Worm (Caenorhabditis elegans) whole organism, L1 larva: ENCODE measurements around the gene psf-1.
A peak's percentile ranks its signal among the peaks of the same experiment; 100 is the strongest.

Experiments
- Y116A8C.19 ChIP-seq: sonication (generic microtip); optimal IDR thresholded peaks from 2 replicates; lab custom pipeline; 2016; ENCODE audit warnings: missing compliant biosample characterization, missing genetic modification characterization, borderline replicate concordance
- alr-1 ChIP-seq: fragments of 200-800 bp; sonication (Bioruptor generic); optimal IDR thresholded peaks from 2 replicates; lab custom pipeline; 2018; ENCODE audit warnings: borderline replicate concordance, mild to moderate bottlenecking, missing genetic modification characterization, missing compliant biosample characterization
- aly-2 ChIP-seq: fragments of 150-350 bp; optimal IDR thresholded peaks from 2 replicates; lab custom pipeline; 2014; ENCODE audit warnings: missing biosample characterization, missing genetic modification characterization
- ama-1 ChIP-seq: fragments of 150-350 bp; optimal IDR thresholded peaks from 2 replicates; lab custom pipeline; 2014
- ceh-63 ChIP-seq: fragments of 200-800 bp; sonication (Bioruptor generic); optimal IDR thresholded peaks from 2 replicates; lab custom pipeline; 2018; ENCODE audit warnings: mild to moderate bottlenecking, missing genetic modification characterization, missing compliant biosample characterization
- ceh-8 ChIP-seq: fragments of 200-800 bp; sonication (Bioruptor generic); optimal IDR thresholded peaks from 2 replicates; lab custom pipeline; 2018; ENCODE audit warnings: mild to moderate bottlenecking, missing genetic modification characterization, moderate library complexity, missing compliant biosample characterization
- ceh-82 ChIP-seq, 3 experiments: fragments of 150-350 bp in 1 of 3; sonication (generic microtip) in 2 of 3; optimal IDR thresholded peaks; 2 replicates each; lab custom pipeline; 2014 to 2017; ENCODE audit warnings: missing biosample characterization in 3 of 3, missing genetic modification characterization in 3 of 3
- ceh-88 ChIP-seq: fragments of 200-800 bp; sonication (Bioruptor generic); IDR thresholded peaks from 2 replicates; pipeline ENCODE4 v1.3.6; 2022; ENCODE audit warnings: missing genetic modification characterization, missing compliant biosample characterization
- ceh-90 ChIP-seq: sonication (generic microtip); optimal IDR thresholded peaks from 2 replicates; lab custom pipeline; 2016; ENCODE audit warnings: missing genetic modification characterization, missing compliant biosample characterization
- dpl-1 ChIP-seq, 3 experiments: fragments of 150-350 bp in 2 of 3; sonication (generic microtip) in 1 of 3; optimal IDR thresholded peaks; 2 replicates each; lab custom pipeline; 2014 to 2017; ENCODE audit warnings: missing biosample characterization in 3 of 3, missing genetic modification characterization in 3 of 3, missing genetic modification reagents in 3 of 3
- efl-1 ChIP-seq, 4 experiments: fragments of 150-350 bp; optimal IDR thresholded peaks in 3 of 4; peaks in 1 of 4; 1 replicate in 1 of 4; 2 replicates in 3 of 4; lab custom pipeline; 2014; ENCODE audit warnings: missing biosample characterization in 2 of 4, missing genetic modification characterization in 2 of 4, missing genetic modification reagents in 2 of 4
- egl-27 ChIP-seq, 2 experiments: fragments of 150-350 bp in 1 of 2; sonication (generic microtip); optimal IDR thresholded peaks; 3 replicates each; lab custom pipeline; 2017 to 2018; ENCODE audit warnings: missing biosample characterization in 2 of 2, missing genetic modification characterization in 2 of 2, missing genetic modification reagents in 2 of 2
- elt-2 ChIP-seq: sonication (generic microtip); optimal IDR thresholded peaks from 2 replicates; lab custom pipeline; 2016; ENCODE audit warnings: missing genetic modification characterization, mild to moderate bottlenecking, inconsistent platforms, missing compliant biosample characterization, missing genetic modification reagents
- elt-3 ChIP-seq, 6 experiments: fragments of 150-350 bp in 1 of 6; sonication (generic microtip); optimal IDR thresholded peaks; 2 replicates each; lab custom pipeline; 2017 to 2018; ENCODE audit warnings: missing biosample characterization in 6 of 6, missing genetic modification characterization in 6 of 6, inconsistent platforms in 1 of 6
- ets-5 ChIP-seq: fragments of 200-800 bp; sonication (Bioruptor generic); IDR thresholded peaks from 2 replicates; pipeline ENCODE4 v1.3.6; 2022; ENCODE audit warnings: missing genetic modification characterization, missing compliant biosample characterization
- fos-1 ChIP-seq: fragments of 150-350 bp; optimal IDR thresholded peaks from 2 replicates; lab custom pipeline; 2014; ENCODE audit warnings: missing biosample characterization, missing genetic modification characterization
- hlh-17 ChIP-seq: fragments of 200-800 bp; sonication (Bioruptor generic); optimal IDR thresholded peaks from 2 replicates; lab custom pipeline; 2018; ENCODE audit warnings: missing genetic modification characterization, mild to moderate bottlenecking, missing compliant biosample characterization, moderate library complexity, borderline replicate concordance
- hlh-4 ChIP-seq: sonication (generic microtip); optimal IDR thresholded peaks from 2 replicates; lab custom pipeline; 2016; ENCODE audit warnings: mild to moderate bottlenecking, missing genetic modification characterization, missing compliant biosample characterization
- isw-1 ChIP-seq: fragments of 200-800 bp; sonication (Bioruptor generic); IDR thresholded peaks from 2 replicates; pipeline ENCODE4 v1.3.6; 2022; ENCODE audit warnings: missing genetic modification characterization, missing compliant biosample characterization
- lin-15B ChIP-seq: fragments of 150-350 bp; sonication (generic microtip); optimal IDR thresholded peaks from 3 replicates; lab custom pipeline; 2014; ENCODE audit warnings: missing biosample characterization, missing genetic modification characterization
- lin-35 ChIP-seq, 2 experiments: fragments of 150-350 bp; optimal IDR thresholded peaks; 2 replicates each; lab custom pipeline; 2014; ENCODE audit warnings: missing biosample characterization in 2 of 2, missing genetic modification characterization in 2 of 2, missing genetic modification reagents in 2 of 2
- lin-39 ChIP-seq: fragments of 150-350 bp; optimal IDR thresholded peaks from 2 replicates; lab custom pipeline; 2014; ENCODE audit warnings: missing biosample characterization, missing genetic modification reagents, missing genetic modification characterization
- lsy-2 ChIP-seq, 2 experiments: fragments of 150-350 bp; optimal IDR thresholded peaks; 2 replicates each; lab custom pipeline; 2014; ENCODE audit warnings: missing biosample characterization in 2 of 2, missing genetic modification characterization in 2 of 2
- mab-9 ChIP-seq: fragments of 200-800 bp; sonication (Bioruptor generic); IDR thresholded peaks from 2 replicates; pipeline ENCODE4 v1.3.6; 2022; ENCODE audit warnings: missing genetic modification reagents, missing genetic modification characterization, missing compliant biosample characterization
- mdl-1 ChIP-seq, 2 experiments: fragments of 150-350 bp; optimal IDR thresholded peaks; 2 replicates each; lab custom pipeline; 2014 to 2017; ENCODE audit warnings: missing biosample characterization in 2 of 2, missing genetic modification characterization in 2 of 2, inconsistent platforms in 1 of 2
- mef-2 ChIP-seq: fragments of 150-350 bp; optimal IDR thresholded peaks from 2 replicates; lab custom pipeline; 2014; ENCODE audit warnings: missing biosample characterization, missing genetic modification characterization
- nhr-12 ChIP-seq: sonication (generic microtip); optimal IDR thresholded peaks from 2 replicates; lab custom pipeline; 2017; ENCODE audit warnings: missing biosample characterization, missing genetic modification characterization
- nhr-19 ChIP-seq: fragments of 200-800 bp; sonication (Bioruptor generic); conservative IDR thresholded peaks from 2 replicates; pipeline ENCODE4 v1.3.6; 2022; ENCODE audit warnings: missing genetic modification characterization, missing compliant biosample characterization
- nhr-20 ChIP-seq: sonication (generic microtip); optimal IDR thresholded peaks from 2 replicates; lab custom pipeline; 2016; ENCODE audit warnings: mild to moderate bottlenecking, missing genetic modification characterization, missing compliant biosample characterization
- nhr-47 ChIP-seq: sonication (generic microtip); optimal IDR thresholded peaks from 2 replicates; lab custom pipeline; 2016; ENCODE audit warnings: mild to moderate bottlenecking, missing genetic modification characterization, moderate library complexity, missing compliant biosample characterization
- nhr-71 ChIP-seq: sonication (generic microtip); optimal IDR thresholded peaks from 2 replicates; lab custom pipeline; 2016; ENCODE audit warnings: mild to moderate bottlenecking, missing genetic modification characterization, moderate library complexity, missing compliant biosample characterization
- nhr-76 ChIP-seq: sonication (generic microtip); optimal IDR thresholded peaks from 2 replicates; lab custom pipeline; 2017; ENCODE audit warnings: missing biosample characterization, missing genetic modification characterization
- nhr-84 ChIP-seq: sonication (generic microtip); optimal IDR thresholded peaks from 2 replicates; lab custom pipeline; 2017; ENCODE audit warnings: missing biosample characterization, missing genetic modification characterization
- nhr-85 ChIP-seq: sonication (generic microtip); peaks from one replicate; lab custom pipeline; 2016; ENCODE audit warnings: missing genetic modification characterization, inconsistent platforms, missing compliant biosample characterization
- nhr-90 ChIP-seq: sonication (generic microtip); optimal IDR thresholded peaks from 2 replicates; lab custom pipeline; 2016; ENCODE audit warnings: mild to moderate bottlenecking, missing genetic modification characterization, missing compliant biosample characterization; ENCODE audit not compliant: poor library complexity
- rnt-1 ChIP-seq: sonication (generic microtip); optimal IDR thresholded peaks from 2 replicates; lab custom pipeline; 2016; ENCODE audit warnings: mild to moderate bottlenecking, missing genetic modification characterization, moderate library complexity, missing compliant biosample characterization
- skn-1 ChIP-seq: fragments of 150-350 bp; optimal IDR thresholded peaks from 2 replicates; lab custom pipeline; 2014; ENCODE audit warnings: missing biosample characterization, missing genetic modification characterization
- snpc-4 ChIP-seq: fragments of 150-350 bp; optimal IDR thresholded peaks from 2 replicates; lab custom pipeline; 2014; ENCODE audit warnings: missing biosample characterization, missing genetic modification characterization
- sox-4 ChIP-seq: sonication (generic microtip); optimal IDR thresholded peaks from 2 replicates; lab custom pipeline; 2016; ENCODE audit warnings: missing genetic modification characterization, missing compliant biosample characterization
- sup-37 ChIP-seq: fragments of 200-800 bp; sonication (Bioruptor generic); optimal IDR thresholded peaks from 2 replicates; lab custom pipeline; 2018; ENCODE audit warnings: mild to moderate bottlenecking, missing genetic modification characterization, missing compliant biosample characterization
- tbx-2 ChIP-seq: sonication (generic microtip); optimal IDR thresholded peaks from 2 replicates; lab custom pipeline; 2016; ENCODE audit warnings: missing genetic modification characterization, missing compliant biosample characterization
- unc-130 ChIP-seq: fragments of 150-350 bp; optimal IDR thresholded peaks from 2 replicates; lab custom pipeline; 2017; ENCODE audit warnings: missing biosample characterization, missing genetic modification characterization, inconsistent platforms

psf-1 gene

ce11 chrII:9933947-9934383, 34.5 kb upstream of the psf-1 start (continued):
- TF ChIP-seq nhr-85 (tag; lab: Kevin White, UChicago) (peak; percentile 74), egl-27 (tag; optimal IDR thresholded peaks at IDR 0.05; lab: Kevin White, UChicago) (no peak), dpl-1 (GFP tag; optimal IDR thresholded peaks at IDR 0.05; lab: Kevin White, UChicago) (peak in 1 of 3 experiments; percentile 4)

- TF ChIP-seq elt-3 (tag; optimal IDR thresholded peaks at IDR 0.05; lab: Kevin White, UChicago), result no peak
- peak; percentile 28 for TF ChIP-seq hlh-17
- TF ChIP-seq ceh-88, result no peak
- TF ChIP-seq, all 84 proteins: peak for 1
These were observed 33.9 kb upstream of the psf-1 start for ce11 chrII:9934570-9934969.

- TF ChIP-seq mdl-1 (tag; optimal IDR thresholded peaks at IDR 0.05; lab: Kevin White, UChicago), result no peak
- TF ChIP-seq snpc-4 (tag; lab: Kevin White, UChicago), result no peak
- no peak for TF ChIP-seq ceh-8 (GFP tag; lab: Kevin White, UChicago)
- TF ChIP-seq lin-35 (GFP tag; optimal IDR thresholded peaks at IDR 0.05; lab: Kevin White, UChicago), result peak in 1 of 2 experiments; percentile 11
- no peak for TF ChIP-seq nhr-90 (tag; lab: Kevin White, UChicago)
- no peak for TF ChIP-seq nhr-47 (tag; lab: Kevin White, UChicago)
- TF ChIP-seq lin-39 (tag; lab: Kevin White, UChicago), result no peak
- TF ChIP-seq nhr-85 (tag; lab: Kevin White, UChicago), result peak; percentile 37
- TF ChIP-seq Y116A8C.19 (tag; lab: Kevin White, UChicago), result no peak
- TF ChIP-seq mef-2 (tag; lab: Kevin White, UChicago), result no peak
- no peak for TF ChIP-seq nhr-20 (tag; lab: Kevin White, UChicago)
- TF ChIP-seq aly-2, result no peak
- TF ChIP-seq ceh-82 (tag; optimal IDR thresholded peaks at IDR 0.05; lab: Kevin White, UChicago), result no peak
- no peak for TF ChIP-seq unc-130
- TF ChIP-seq tbx-2 (tag; lab: Kevin White, UChicago), result no peak
- TF ChIP-seq alr-1, result no peak
- no peak for TF ChIP-seq mab-9
- no peak for TF ChIP-seq fos-1 (tag; lab: Kevin White, UChicago)
- peak; percentile 0 for TF ChIP-seq rnt-1 (tag; lab: Kevin White, UChicago)
- no peak for TF ChIP-seq nhr-76 (tag; lab: Kevin White, UChicago)
- TF ChIP-seq ama-1, result peak; percentile 54
- no peak for TF ChIP-seq sox-4 (tag; lab: Kevin White, UChicago)
- no peak for TF ChIP-seq efl-1 (optimal IDR thresholded peaks at IDR 0.05; lab: Kevin White, UChicago)
- TF ChIP-seq efl-1 (GFP tag; optimal IDR thresholded peaks at IDR 0.05 in 1 of 2; lab: Kevin White, UChicago), result peak in 1 of 2 experiments; percentile 57
- TF ChIP-seq ceh-90 (tag; lab: Kevin White, UChicago), result no peak
- peak in 1 of 2 experiments; percentile 14 for TF ChIP-seq lsy-2 (tag; optimal IDR thresholded peaks at IDR 0.05; lab: Kevin White, UChicago)
- peak; percentile 63 for TF ChIP-seq elt-2 (tag; lab: Kevin White, UChicago)
- TF ChIP-seq nhr-12, result no peak
- no peak for TF ChIP-seq lin-15B (tag; lab: Kevin White, UChicago)
- no peak for TF ChIP-seq hlh-4 (tag; lab: Kevin White, UChicago)
- peak; percentile 70 for TF ChIP-seq nhr-71
- TF ChIP-seq sup-37 (GFP tag; lab: Kevin White, UChicago), result no peak
- TF ChIP-seq skn-1 (tag; lab: Kevin White, UChicago), result no peak
- no peak for TF ChIP-seq ceh-63
- TF ChIP-seq isw-1 (GFP tag; lab: Robert Waterston, UW), result no peak
- TF ChIP-seq ets-5 (GFP tag; lab: Robert Waterston, UW), result no peak
- TF ChIP-seq dpl-1 (GFP tag; optimal IDR thresholded peaks at IDR 0.05; lab: Kevin White, UChicago), result no peak
- peak; percentile 19; the same call in 1 of the 2 replicates for TF ChIP-seq nhr-19 (GFP tag; lab: Robert Waterston, UW)
- TF ChIP-seq nhr-84 (tag; lab: Kevin White, UChicago), result no peak
- no peak for TF ChIP-seq ceh-88
- TF ChIP-seq, all 84 proteins: peak for 9
These were observed 33.4 kb upstream of the psf-1 start for ce11 chrII:9935044-9935599.
